Fruit fly (Drosophila melanogaster) whole organism, prepupa: Measurements from ENCODE around the gene Zip88E.

ENCODE experiments used
- CG11902 ChIP-seq: fragments of 200-800 bp; sonication (Bioruptor generic); optimal IDR thresholded peaks from 3 replicates; lab custom pipeline; 2016; ENCODE audit warnings: missing biosample characterization, missing genetic modification characterization
- CG15336 ChIP-seq: fragments of 200-800 bp; sonication (Bioruptor generic); IDR thresholded peaks from 2 replicates; pipeline ENCODE4 v1.3.6; 2022; ENCODE audit warnings: missing biosample characterization, missing genetic modification characterization
- CG16779 ChIP-seq: fragments of 200-800 bp; sonication (Bioruptor generic); optimal IDR thresholded peaks from 3 replicates; lab custom pipeline; 2017; ENCODE audit warnings: missing biosample characterization, mild to moderate bottlenecking, missing genetic modification characterization
- CG3032 ChIP-seq: fragments of 200-800 bp; optimal IDR thresholded peaks from 2 replicates; lab custom pipeline; 2019; ENCODE audit warnings: missing biosample characterization, mild to moderate bottlenecking, missing genetic modification characterization, moderate library complexity
- CG31627 ChIP-seq: fragments of 200-800 bp; sonication (Bioruptor generic); optimal IDR thresholded peaks from 3 replicates; lab custom pipeline; 2016; ENCODE audit warnings: missing biosample characterization, missing genetic modification characterization
- CG32006 ChIP-seq: fragments of 200-800 bp; sonication (Bioruptor generic); optimal IDR thresholded peaks from 3 replicates; lab custom pipeline; 2017; ENCODE audit warnings: missing biosample characterization, mild to moderate bottlenecking, missing genetic modification characterization
- CG34406 ChIP-seq: fragments of 200-800 bp; sonication (Bioruptor generic); optimal IDR thresholded peaks from 3 replicates; lab custom pipeline; 2016; ENCODE audit warnings: missing biosample characterization, missing genetic modification characterization
- CG4318 ChIP-seq: fragments of 200-800 bp; sonication (Bioruptor generic); optimal IDR thresholded peaks from 3 replicates; lab custom pipeline; 2017; ENCODE audit warnings: missing biosample characterization, mild to moderate bottlenecking, missing genetic modification characterization
- CG6163 ChIP-seq: fragments of 200-800 bp; sonication (Bioruptor generic); IDR thresholded peaks from 3 replicates; pipeline ENCODE4 v1.3.6; 2022; ENCODE audit warnings: missing biosample characterization, missing genetic modification characterization
- CG6276 ChIP-seq: fragments of 200-800 bp; sonication (Bioruptor generic); optimal IDR thresholded peaks from 2 replicates; lab custom pipeline; 2017; ENCODE audit warnings: missing biosample characterization, mild to moderate bottlenecking, missing genetic modification characterization
- CG8319 ChIP-seq: fragments of 200-800 bp; sonication (Bioruptor generic); optimal IDR thresholded peaks from 3 replicates; lab custom pipeline; 2016; ENCODE audit warnings: missing biosample characterization, missing genetic modification characterization
- CG8632 ChIP-seq: fragments of 200-800 bp; sonication (Bioruptor generic); optimal IDR thresholded peaks from 3 replicates; lab custom pipeline; 2016; ENCODE audit warnings: missing biosample characterization, missing genetic modification characterization
- CG9139 ChIP-seq: fragments of 200-800 bp; sonication (Bioruptor generic); optimal IDR thresholded peaks from 3 replicates; lab custom pipeline; 2017; ENCODE audit warnings: missing biosample characterization, mild to moderate bottlenecking, missing genetic modification characterization
- Eip93F ChIP-seq: fragments of 200-800 bp; sonication (Bioruptor generic); optimal IDR thresholded peaks from 2 replicates; lab custom pipeline; 2016; ENCODE audit warnings: missing biosample characterization, mild to moderate bottlenecking, missing genetic modification characterization
- Ets21C ChIP-seq: fragments of 200-800 bp; sonication (Bioruptor generic); optimal IDR thresholded peaks from 3 replicates; lab custom pipeline; 2016; ENCODE audit warnings: missing biosample characterization, missing genetic modification characterization
- Ets96B ChIP-seq: fragments of 200-800 bp; optimal IDR thresholded peaks from 2 replicates; lab custom pipeline; 2019; ENCODE audit warnings: missing biosample characterization, mild to moderate bottlenecking, missing genetic modification characterization, moderate library complexity
- Gug ChIP-seq: fragments of 200-800 bp; sonication (Bioruptor generic); IDR thresholded peaks from 2 replicates; pipeline ENCODE4 v1.3.6; 2022; ENCODE audit warnings: missing biosample characterization, missing genetic modification characterization
- Hr38 ChIP-seq: sonication (Bioruptor generic); optimal IDR thresholded peaks from 2 replicates; lab custom pipeline; 2016; ENCODE audit warnings: missing biosample characterization, missing genetic modification characterization
- Hr39 ChIP-seq: fragments of 200-800 bp; sonication (Bioruptor generic); optimal IDR thresholded peaks from 2 replicates; lab custom pipeline; 2016; ENCODE audit warnings: missing biosample characterization, missing genetic modification characterization
- Hr4 ChIP-seq: fragments of 200-800 bp; sonication (Bioruptor generic); optimal IDR thresholded peaks from 3 replicates; lab custom pipeline; 2016; ENCODE audit warnings: missing biosample characterization, missing genetic modification characterization
- Lpt ChIP-seq: fragments of 200-800 bp; sonication (Bioruptor generic); optimal IDR thresholded peaks from 3 replicates; lab custom pipeline; 2016; ENCODE audit warnings: missing biosample characterization, missing genetic modification characterization
- Met ChIP-seq: fragments of 200-800 bp; sonication (Bioruptor generic); optimal IDR thresholded peaks from 3 replicates; lab custom pipeline; 2016; ENCODE audit warnings: missing biosample characterization, missing genetic modification characterization
- Smox ChIP-seq: fragments of 200-800 bp; sonication (Bioruptor generic); optimal IDR thresholded peaks from 3 replicates; lab custom pipeline; 2016; ENCODE audit warnings: missing biosample characterization, missing genetic modification characterization
- Sox102F ChIP-seq: fragments of 200-800 bp; sonication (Bioruptor generic); optimal IDR thresholded peaks from 2 replicates; lab custom pipeline; 2016; ENCODE audit warnings: missing biosample characterization, mild to moderate bottlenecking, missing genetic modification characterization
- Sox14 ChIP-seq: fragments of 200-800 bp; sonication (Bioruptor generic); optimal IDR thresholded peaks from 3 replicates; lab custom pipeline; 2016; ENCODE audit warnings: missing biosample characterization, missing genetic modification characterization
- Sox15 ChIP-seq: fragments of 200-800 bp; sonication (Bioruptor generic); optimal IDR thresholded peaks from 3 replicates; lab custom pipeline; 2016; ENCODE audit warnings: missing biosample characterization, missing genetic modification characterization
- acj6 ChIP-seq: fragments of 200-800 bp; sonication (Bioruptor generic); optimal IDR thresholded peaks from 3 replicates; lab custom pipeline; 2016; ENCODE audit warnings: missing biosample characterization, missing genetic modification characterization
- dac ChIP-seq: fragments of 200-800 bp; sonication (Bioruptor generic); optimal IDR thresholded peaks from 2 replicates; lab custom pipeline; 2017; ENCODE audit warnings: missing biosample characterization, mild to moderate bottlenecking, missing genetic modification characterization
- dsx ChIP-seq: fragments of 200-800 bp; optimal IDR thresholded peaks from 3 replicates; lab custom pipeline; 2019; ENCODE audit warnings: missing biosample characterization, mild to moderate bottlenecking, missing genetic modification characterization, moderate library complexity; ENCODE audit not compliant: poor library complexity, severe bottlenecking
- eg ChIP-seq: fragments of 200-800 bp; sonication (Bioruptor generic); IDR thresholded peaks from 3 replicates; pipeline ENCODE4 v1.3.6; 2022; ENCODE audit warnings: missing biosample characterization, missing genetic modification characterization
- esn ChIP-seq: fragments of 200-800 bp; sonication (Bioruptor generic); optimal IDR thresholded peaks from 2 replicates; lab custom pipeline; 2016; ENCODE audit warnings: missing biosample characterization, mild to moderate bottlenecking, missing genetic modification characterization, moderate library complexity
- fd59A ChIP-seq: fragments of 200-800 bp; sonication (Bioruptor generic); optimal IDR thresholded peaks from 2 replicates; lab custom pipeline; 2017; ENCODE audit warnings: missing biosample characterization, mild to moderate bottlenecking, missing genetic modification characterization, missing genetic modification reagents
- fd85E ChIP-seq: fragments of 200-800 bp; sonication (Bioruptor generic); optimal IDR thresholded peaks from 3 replicates; lab custom pipeline; 2016; ENCODE audit warnings: missing biosample characterization, missing genetic modification characterization
- lz ChIP-seq: fragments of 200-800 bp; sonication (Bioruptor generic); optimal IDR thresholded peaks from 3 replicates; lab custom pipeline; 2016; ENCODE audit warnings: missing biosample characterization, missing genetic modification characterization
- net ChIP-seq: fragments of 200-800 bp; sonication (Bioruptor generic); optimal IDR thresholded peaks from 3 replicates; lab custom pipeline; 2016; ENCODE audit warnings: missing biosample characterization, missing genetic modification characterization
- pdm3 ChIP-seq: fragments of 200-800 bp; sonication (Bioruptor generic); optimal IDR thresholded peaks from 3 replicates; lab custom pipeline; 2016; ENCODE audit warnings: missing biosample characterization, missing genetic modification characterization
- spab ChIP-seq: fragments of 200-800 bp; sonication (Bioruptor generic); optimal IDR thresholded peaks from 2 replicates; lab custom pipeline; 2017; ENCODE audit warnings: missing biosample characterization, mild to moderate bottlenecking, missing genetic modification characterization, missing genetic modification reagents
- ss ChIP-seq, 2 experiments: fragments of 200-800 bp; sonication (Bioruptor generic); optimal IDR thresholded peaks; 2 replicates in 1 of 2; 3 replicates in 1 of 2; lab custom pipeline; 2017 to 2018; ENCODE audit warnings: mild to moderate bottlenecking in 2 of 2, missing biosample characterization in 2 of 2, missing genetic modification characterization in 2 of 2, moderate library complexity in 1 of 2
- svp ChIP-seq: fragments of 200-800 bp; sonication (Bioruptor generic); peaks from one replicate; lab custom pipeline; 2016; ENCODE audit warnings: missing biosample characterization, missing genetic modification characterization
- topi ChIP-seq: fragments of 200-800 bp; sonication (Bioruptor generic); optimal IDR thresholded peaks from 3 replicates; lab custom pipeline; 2016; ENCODE audit warnings: missing biosample characterization, missing genetic modification characterization
- vri ChIP-seq: fragments of 200-800 bp; sonication (Bioruptor generic); optimal IDR thresholded peaks from 3 replicates; lab custom pipeline; 2016; ENCODE audit warnings: missing biosample characterization, mild to moderate bottlenecking, missing genetic modification characterization

Gene Zip88E

DNA sequence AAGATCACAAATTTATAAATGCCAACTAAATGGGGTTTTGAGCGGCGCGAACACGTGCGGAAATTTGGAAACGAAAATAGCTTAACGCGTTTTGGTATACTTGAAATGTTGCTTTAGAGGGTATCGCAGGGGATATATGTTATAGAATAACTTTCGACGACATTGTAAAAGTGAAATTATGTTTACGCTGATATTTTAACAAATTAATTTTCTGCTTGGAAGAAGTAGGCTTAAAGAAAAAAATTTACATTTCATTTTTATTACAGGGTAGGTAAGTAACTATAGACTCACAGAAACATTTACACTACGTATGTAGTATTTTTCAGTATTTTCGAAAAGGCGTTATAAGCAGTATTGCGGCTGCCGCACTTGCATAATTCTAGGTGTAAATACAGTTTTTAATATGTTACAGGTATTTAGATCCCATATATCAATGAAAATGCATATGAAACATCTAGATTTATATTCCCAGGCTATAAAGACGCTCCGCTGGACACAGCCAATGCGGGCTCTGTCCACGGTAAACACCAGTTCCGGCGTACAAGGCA lies 39.1 kb upstream of the Zip88E start, which contains the start of the genes Art3 and mRpS10 (continued):
- TF ChIP-seq Sox14 (peak; percentile 100), CG3032 (tag; lab: Kevin White, UChicago) (peak; percentile 100), dsx (GFP tag; lab: Kevin White, UChicago) (peak; percentile 99), CG31627 (peak; percentile 100), lz (GFP tag; lab: Kevin White, UChicago) (peak; percentile 100), Gug (GFP tag; lab: Robert Waterston, UW) (peak; percentile 100), fd85E (GFP tag; lab: Kevin White, UChicago) (peak; percentile 98), Met (GFP tag; lab: Kevin White, UChicago) (peak; percentile 100), CG16779 (tag; lab: Kevin White, UChicago) (peak; percentile 99), net (GFP tag; lab: Kevin White, UChicago) (peak; percentile 100), topi (GFP tag; lab: Kevin White, UChicago) (peak; percentile 100), svp (peak; percentile 100), Hr39 (GFP tag; lab: Kevin White, UChicago) (peak; percentile 100), Eip93F (GFP tag; lab: Kevin White, UChicago) (peak; percentile 98), CG8319 (peak; percentile 100), Hr4 (GFP tag; lab: Kevin White, UChicago) (peak; percentile 100), Ets21C (peak; percentile 100), Sox102F (GFP tag; lab: Kevin White, UChicago) (peak; percentile 99), dac (peak; percentile 98), CG9139 (GFP tag; lab: Kevin White, UChicago) (peak; percentile 99), Sox15 (GFP tag; lab: Kevin White, UChicago) (peak; percentile 100), CG32006 (GFP tag; lab: Kevin White, UChicago) (peak; percentile 100), esn (GFP tag; lab: Kevin White, UChicago) (peak; percentile 100), fd59A (GFP tag; lab: Kevin White, UChicago) (peak; percentile 100), ss (GFP tag; optimal IDR thresholded peaks at IDR 0.05; lab: Kevin White, UChicago) (peak; percentile 99 to 100), CG6163 (GFP tag; lab: Robert Waterston, UW) (peak; percentile 100), CG11902 (GFP tag; lab: Kevin White, UChicago) (peak; percentile 100), CG6276 (peak; percentile 99)

DNA sequence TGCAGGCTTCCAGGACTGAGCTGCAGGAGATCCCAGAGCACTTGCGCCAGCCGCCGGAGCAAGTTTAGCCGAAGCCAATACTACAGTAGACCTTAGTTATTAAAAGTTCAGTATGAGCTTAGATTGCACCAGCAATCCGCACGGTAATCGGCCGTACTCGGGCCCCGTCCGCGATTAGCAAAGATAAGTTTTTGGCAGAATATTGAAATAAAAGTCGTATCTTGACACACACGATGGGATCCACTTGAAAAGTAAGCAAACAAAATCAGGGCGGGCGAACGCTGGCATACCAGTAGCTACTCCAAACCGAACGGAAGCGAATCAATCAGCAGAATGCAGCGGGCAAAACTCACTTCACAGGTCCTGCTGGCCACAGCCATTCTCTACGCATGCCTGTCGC lies 38.2 kb upstream of the Zip88E start, which contains the start of gene CG34316:
TSS of gene CG34316 (plus strand) at position 301 of the 400 bp plus-strand sequence.
- TF ChIP-seq CG16779 (tag; lab: Kevin White, UChicago), result no peak
- no peak for TF ChIP-seq CG6163 (GFP tag; lab: Robert Waterston, UW)
- TF ChIP-seq CG8632 (GFP tag; lab: Kevin White, UChicago), result no peak
- TF ChIP-seq Lpt (GFP tag; lab: Kevin White, UChicago), result no peak

DNA sequence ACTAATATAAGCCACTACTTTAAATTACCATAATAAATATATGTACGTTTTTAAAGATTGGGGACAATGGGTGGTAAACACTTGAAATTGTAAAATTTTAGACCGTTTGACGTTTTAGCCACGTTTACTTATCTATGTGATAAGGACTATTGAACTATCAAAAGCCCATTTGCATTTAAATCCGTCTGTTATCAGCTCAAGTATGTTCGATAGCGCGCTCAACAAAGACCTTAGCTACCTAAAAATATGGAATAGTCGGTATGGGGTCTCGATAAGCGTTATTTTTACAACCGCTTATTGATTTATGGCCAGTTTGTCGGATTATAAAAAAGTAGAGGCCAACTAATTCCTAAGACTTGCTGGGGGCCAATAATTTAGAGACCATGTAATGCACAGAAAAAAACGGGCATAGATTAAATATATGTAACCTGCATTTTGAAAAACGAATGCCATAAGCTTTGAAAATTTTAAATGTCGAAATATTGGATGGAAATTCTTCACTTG lies 36.8 kb upstream of the Zip88E start:
- TF ChIP-seq CG4318 (GFP tag; lab: Kevin White, UChicago) (no peak), pdm3 (no peak), topi (GFP tag; lab: Kevin White, UChicago) (no peak), CG34406 (GFP tag; lab: Kevin White, UChicago) (no peak)
- TF ChIP-seq, all 60 proteins: peak for 0

DNA sequence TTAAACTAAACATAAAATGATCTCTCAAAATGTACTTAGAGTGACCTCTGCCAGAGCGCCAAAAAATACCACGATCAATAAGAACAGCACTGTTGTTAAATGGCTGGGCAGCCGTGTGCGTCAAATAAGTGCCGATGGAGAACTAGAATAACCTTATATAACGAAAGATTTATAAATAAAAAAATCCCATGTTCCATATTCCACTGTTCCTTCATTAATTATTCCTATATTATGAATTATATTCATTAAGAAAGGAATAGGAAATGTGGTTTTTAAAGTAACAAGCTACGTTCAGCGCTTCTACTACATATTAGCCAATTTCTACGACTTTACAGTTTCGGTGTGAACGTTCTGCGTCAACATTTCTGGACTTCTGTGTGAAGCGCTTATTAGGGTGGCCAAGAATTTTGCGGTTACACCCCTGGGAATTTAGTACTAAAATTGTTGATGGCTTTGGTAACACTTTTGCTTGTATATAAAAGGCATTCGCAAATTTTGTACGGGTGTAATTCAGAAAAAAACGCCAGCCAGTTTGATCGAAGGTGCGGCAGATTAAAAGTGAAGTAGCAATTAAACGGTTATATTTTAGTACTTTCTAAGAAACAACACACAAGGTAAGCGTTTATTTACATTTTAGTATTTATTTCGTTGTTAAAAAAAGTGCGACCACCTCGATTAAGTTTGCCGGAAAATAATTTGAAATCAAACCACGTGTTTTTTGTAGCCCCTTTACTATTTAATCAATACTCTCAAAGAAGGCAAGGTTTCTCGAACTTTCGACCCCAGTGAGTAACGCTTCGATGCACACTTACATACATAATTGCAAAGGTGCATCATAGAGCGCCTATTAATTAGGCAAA lies 26.0 kb upstream of the Zip88E start, which contains the start of the genes tefu and Hsc70-4:
TSS of gene tefu (minus strand) at position 51 of the 860 bp plus-strand sequence.
TSS of gene Hsc70-4 (plus strand) at position 502 of the 860 bp plus-strand sequence.
- TF ChIP-seq Gug (GFP tag; lab: Robert Waterston, UW) (peak; percentile 72), CG15336 (no peak), pdm3 (no peak), Hr4 (GFP tag; lab: Kevin White, UChicago) (peak; percentile 76), CG11902 (GFP tag; lab: Kevin White, UChicago) (peak; percentile 76), vri (GFP tag; lab: Kevin White, UChicago) (no peak), CG16779 (tag; lab: Kevin White, UChicago) (peak; percentile 6), CG6276 (no peak), spab (GFP tag; lab: Kevin White, UChicago) (no peak), CG31627 (peak; percentile 87), acj6 (GFP tag; lab: Kevin White, UChicago) (no peak), CG3032 (tag; lab: Kevin White, UChicago) (peak; percentile 85), ss (GFP tag; optimal IDR thresholded peaks at IDR 0.05; lab: Kevin White, UChicago) (no peak), dsx (GFP tag; lab: Kevin White, UChicago) (peak; percentile 38), Ets96B (tag; lab: Kevin White, UChicago) (no peak), Eip93F (GFP tag; lab: Kevin White, UChicago) (peak; percentile 66), Smox (GFP tag; lab: Kevin White, UChicago) (no peak), eg (GFP tag; lab: Robert Waterston, UW) (peak; percentile 81), Sox14 (no peak), lz (GFP tag; lab: Kevin White, UChicago) (peak; percentile 74), svp (peak; percentile 71), Hr38 (no peak)
